Fruit fly (Drosophila melanogaster): ENCODE results near the gene tal-3A.

- TF ChIP-seq CG1621 (tag; optimal IDR thresholded peaks at IDR 0.05), result no peak
- no peak for TF ChIP-seq eg (GFP tag; IDR thresholded peaks at IDR 0.05)
- no peak for TF ChIP-seq Blimp-1 (GFP tag; optimal IDR thresholded peaks at IDR 0.05)
- no peak for TF ChIP-seq salr (GFP tag; optimal IDR thresholded peaks at IDR 0.05)
- no peak for TF ChIP-seq CG11762 (GFP tag; optimal IDR thresholded peaks at IDR 0.05; ENCODE audit: insufficient read depth)
- no peak for TF ChIP-seq Sox15 (GFP tag; optimal IDR thresholded peaks at IDR 0.05)
- no peak for TF ChIP-seq Eip93F (GFP tag; optimal IDR thresholded peaks at IDR 0.05)
- no peak for TF ChIP-seq spab (GFP tag; optimal IDR thresholded peaks at IDR 0.05)
- TF ChIP-seq Smox (GFP tag; optimal IDR thresholded peaks at IDR 0.05), result no peak
Observed at dm6 chr3R:13773350-13773749, 39.6 kb upstream of the tal-3A start.
